Fruit fly (Drosophila melanogaster): ENCODE results near the gene emei.

emei gene

DNA sequence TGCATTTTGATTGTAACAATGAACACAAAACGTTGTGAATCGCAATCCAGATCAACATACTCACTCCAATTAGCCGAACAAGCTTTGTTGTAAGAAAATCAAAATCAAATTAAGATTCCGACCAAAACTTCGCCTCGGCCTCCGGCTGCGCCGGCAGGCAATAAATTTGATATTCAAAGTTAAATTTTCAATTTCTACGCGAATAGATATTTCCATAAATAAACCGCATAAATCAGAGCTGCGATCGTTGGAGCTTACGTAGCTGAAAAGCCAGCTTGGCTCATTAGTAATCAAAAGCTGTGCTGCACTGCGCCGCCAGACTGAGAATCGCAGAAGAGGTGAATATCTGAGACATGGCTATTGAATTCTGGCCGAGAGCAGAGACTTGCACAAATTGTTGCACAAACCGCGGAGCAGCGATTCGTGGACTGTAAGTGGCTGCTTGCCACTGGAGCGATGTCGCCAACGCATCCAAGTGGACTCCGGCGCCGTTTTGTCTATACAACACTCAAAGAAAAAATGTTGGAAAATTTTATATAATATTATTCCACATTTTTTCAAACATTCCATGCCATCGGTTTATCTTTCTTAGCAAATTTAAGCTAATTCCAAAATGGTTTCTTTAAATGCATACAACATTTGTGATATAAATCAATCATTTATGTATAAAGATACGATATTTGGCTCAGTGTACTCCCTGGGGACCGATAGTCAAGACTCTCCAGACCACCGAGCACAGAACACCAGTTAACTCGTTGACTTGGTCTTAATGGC is 39.2 kb downstream of the emei start (continued):
- TF ChIP-seq Hr4 (GFP tag; optimal IDR thresholded peaks at IDR 0.05) (peak; percentile 70), salr (GFP tag; optimal IDR thresholded peaks at IDR 0.05) (peak; percentile 22 to 74), CG6163 (GFP tag; IDR thresholded peaks at IDR 0.05) (peak; percentile 85), fd85E (GFP tag; optimal IDR thresholded peaks at IDR 0.05) (no peak), CG6792 (GFP tag; optimal IDR thresholded peaks at IDR 0.05) (peak; percentile 19), dac (GFP tag; optimal IDR thresholded peaks at IDR 0.05) (no peak), Met (GFP tag; optimal IDR thresholded peaks at IDR 0.05) (no peak), CG4318 (GFP tag; optimal IDR thresholded peaks at IDR 0.05) (peak; percentile 60), CG6276 (GFP tag; optimal IDR thresholded peaks at IDR 0.05) (peak; percentile 69)

DNA sequence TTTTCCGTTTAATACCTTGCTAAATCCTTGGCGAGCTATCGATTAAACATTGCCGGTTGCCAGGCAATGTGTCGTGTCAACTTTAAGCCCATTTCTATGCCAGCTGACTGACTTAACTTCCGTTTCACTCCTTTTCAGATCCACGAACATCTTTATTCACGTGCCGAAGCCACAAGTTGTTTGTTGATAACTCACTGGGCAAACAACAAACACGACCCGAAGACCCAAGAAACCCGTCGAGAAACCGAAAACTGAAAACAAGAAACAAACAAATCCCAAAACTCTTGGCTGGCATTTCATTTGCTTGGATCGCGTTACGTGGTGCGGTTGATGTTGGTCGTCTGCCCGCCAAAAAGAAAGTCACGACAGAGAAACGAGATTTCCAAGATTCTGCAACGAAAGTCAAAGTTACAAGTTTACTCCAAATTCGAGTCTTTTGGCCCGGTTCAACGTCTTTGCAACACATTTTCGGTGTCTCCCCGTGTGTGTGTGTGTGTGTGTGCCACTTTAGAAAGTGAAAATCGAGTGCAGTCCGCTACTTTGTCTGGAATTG is 41.3 kb downstream of the emei start, which contains the start of gene CG6216:
TSS of gene CG6216 (minus strand) at position 51 of the 553 bp plus-strand sequence.
- TF ChIP-seq Sox102F (GFP tag; optimal IDR thresholded peaks at IDR 0.05) (no peak), Blimp-1 (GFP tag; optimal IDR thresholded peaks at IDR 0.05) (peak; percentile 99), spab (GFP tag; optimal IDR thresholded peaks at IDR 0.05) (no peak), Eip78C (GFP tag) (peak; percentile 40), Eip75B (GFP tag; optimal IDR thresholded peaks at IDR 0.05) (peak; percentile 36), achi (GFP tag; optimal IDR thresholded peaks at IDR 0.05) (peak; percentile 6), svp (GFP tag) (peak; percentile 54), CG10631 (GFP tag; optimal IDR thresholded peaks at IDR 0.05) (no peak), CG6163 (GFP tag; IDR thresholded peaks at IDR 0.05) (no peak), CG9139 (GFP tag; optimal IDR thresholded peaks at IDR 0.05) (no peak), Met (GFP tag; optimal IDR thresholded peaks at IDR 0.05) (peak; percentile 1), CG6276 (GFP tag; optimal IDR thresholded peaks at IDR 0.05) (peak; percentile 29), CG3919 (GFP tag; optimal IDR thresholded peaks at IDR 0.05) (no peak), lz (GFP tag; optimal IDR thresholded peaks at IDR 0.05) (no peak), fd59A (GFP tag; optimal IDR thresholded peaks at IDR 0.05) (no peak), fkh (GFP tag; optimal IDR thresholded peaks at IDR 0.05) (peak; percentile 27)

DNA sequence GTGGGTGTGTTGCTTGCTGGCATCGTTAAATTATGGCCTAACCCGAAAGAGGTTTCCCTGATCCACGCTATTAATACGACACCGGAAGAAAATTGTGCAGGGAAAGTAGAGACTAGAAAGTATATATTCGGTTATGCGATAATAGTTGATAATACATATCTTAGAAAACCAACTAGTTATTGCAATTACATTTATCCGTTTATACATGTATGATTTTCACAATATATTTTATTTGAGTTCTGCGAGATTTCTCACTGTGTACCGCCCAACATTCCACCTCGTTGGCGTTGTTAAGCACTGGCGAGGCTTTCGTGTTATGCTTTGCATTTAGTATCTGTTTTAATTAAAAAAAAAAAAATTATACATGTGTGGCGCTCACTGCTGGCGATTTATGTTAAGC is 45.9 kb downstream of the emei start:
- TF ChIP-seq lz (GFP tag; optimal IDR thresholded peaks at IDR 0.05) (peak; percentile 20), CG6276 (GFP tag; optimal IDR thresholded peaks at IDR 0.05) (peak; percentile 62), Lpt (GFP tag; optimal IDR thresholded peaks at IDR 0.05) (no peak), CG11902 (GFP tag; optimal IDR thresholded peaks at IDR 0.05) (no peak), CG11294 (GFP tag; IDR thresholded peaks at IDR 0.05) (peak; percentile 60), OdsH (GFP tag; optimal IDR thresholded peaks at IDR 0.05) (peak; percentile 61), Ets21C (GFP tag; optimal IDR thresholded peaks at IDR 0.05) (no peak), CG8319 (GFP tag; optimal IDR thresholded peaks at IDR 0.05) (no peak), net (GFP tag; optimal IDR thresholded peaks at IDR 0.05) (peak; percentile 57), CG7368 (GFP tag; optimal IDR thresholded peaks at IDR 0.05) (no peak), Ets96B (tag; optimal IDR thresholded peaks at IDR 0.05) (no peak), Hr39 (GFP tag; optimal IDR thresholded peaks at IDR 0.05) (peak; percentile 37), Sox15 (GFP tag; optimal IDR thresholded peaks at IDR 0.05) (no peak), CG34406 (GFP tag; optimal IDR thresholded peaks at IDR 0.05) (peak; percentile 6), vri (GFP tag; optimal IDR thresholded peaks at IDR 0.05) (no peak), Eip78C (GFP tag) (peak; percentile 87), topi (GFP tag; optimal IDR thresholded peaks at IDR 0.05) (peak; percentile 16), CG16779 (tag; optimal IDR thresholded peaks at IDR 0.05) (no peak), fd59A (GFP tag; optimal IDR thresholded peaks at IDR 0.05) (no peak), achi (GFP tag; optimal IDR thresholded peaks at IDR 0.05) (peak; percentile 59), spab (GFP tag; optimal IDR thresholded peaks at IDR 0.05) (no peak), salr (GFP tag; optimal IDR thresholded peaks at IDR 0.05) (peak in 1 of 2 experiments; percentile 35), CG9139 (GFP tag; optimal IDR thresholded peaks at IDR 0.05) (no peak), CG15336 (GFP tag; IDR thresholded peaks at IDR 0.05) (peak; percentile 85), Sox14 (GFP tag; optimal IDR thresholded peaks at IDR 0.05) (peak; percentile 9), esn (GFP tag; optimal IDR thresholded peaks at IDR 0.05) (peak; percentile 32), cyc (GFP tag; optimal IDR thresholded peaks at IDR 0.05) (no peak), dac (GFP tag; optimal IDR thresholded peaks at IDR 0.05) (no peak), Hr38 (GFP tag; optimal IDR thresholded peaks at IDR 0.05) (no peak), Blimp-1 (GFP tag; optimal IDR thresholded peaks at IDR 0.05) (no peak), CG32006 (GFP tag; optimal IDR thresholded peaks at IDR 0.05) (peak; percentile 70), eg (GFP tag; IDR thresholded peaks at IDR 0.05) (peak; percentile 81), Eip93F (GFP tag; optimal IDR thresholded peaks at IDR 0.05) (no peak), fd85E (GFP tag; optimal IDR thresholded peaks at IDR 0.05) (no peak)

Data from whole organism, prepupa.